Worm (Caenorhabditis elegans) whole organism, L4 larva: ENCODE data around the gene ckb-1.

Experiments
- T20F7.1 ChIP-seq: fragments of 200-800 bp; sonication (Bioruptor generic); optimal IDR thresholded peaks from 2 replicates; lab custom pipeline; 2018; ENCODE audit warnings: mild to moderate bottlenecking, missing genetic modification characterization, missing compliant biosample characterization
- Y48G9A.11 ChIP-seq: fragments of 200-800 bp; sonication (Bioruptor generic); IDR thresholded peaks from 2 replicates; pipeline ENCODE4 v1.3.6; 2022; ENCODE audit warnings: missing genetic modification reagents, missing genetic modification characterization, missing compliant biosample characterization
- Y5F2A.4 ChIP-seq: fragments of 200-800 bp; sonication (Bioruptor generic); optimal IDR thresholded peaks from 2 replicates; lab custom pipeline; 2018; ENCODE audit warnings: mild to moderate bottlenecking, missing genetic modification characterization, missing compliant biosample characterization
- ZK337.2 ChIP-seq: fragments of 200-800 bp; sonication (Bioruptor generic); IDR thresholded peaks from 2 replicates; pipeline ENCODE4 v1.3.6; 2022; ENCODE audit warnings: missing genetic modification reagents, missing genetic modification characterization, missing compliant biosample characterization
- ZK546.5 ChIP-seq, 2 experiments: sonication (generic microtip); optimal IDR thresholded peaks; 2 replicates each; lab custom pipeline; 2017; ENCODE audit warnings: missing biosample characterization in 2 of 2, missing genetic modification characterization in 2 of 2
- aha-1 ChIP-seq: fragments of 150-350 bp; peaks from one replicate; lab custom pipeline; 2014; ENCODE audit warnings: missing biosample characterization, missing genetic modification characterization
- ama-1 ChIP-seq: fragments of 150-350 bp; optimal IDR thresholded peaks from 2 replicates; lab custom pipeline; 2014; ENCODE audit warnings: inconsistent platforms, mixed read lengths
- ceh-28 ChIP-seq: fragments of 150-350 bp; optimal IDR thresholded peaks from 2 replicates; lab custom pipeline; 2014; ENCODE audit warnings: missing biosample characterization, missing genetic modification reagents, missing genetic modification characterization
- ceh-32 ChIP-seq: sonication (generic microtip); optimal IDR thresholded peaks from 2 replicates; lab custom pipeline; 2016; ENCODE audit warnings: mild to moderate bottlenecking, missing genetic modification characterization, missing compliant biosample characterization; ENCODE audit not compliant: poor library complexity
- daf-16 ChIP-seq, 3 experiments: sonication (generic microtip); optimal IDR thresholded peaks; 2 replicates each; lab custom pipeline; 2016 to 2017; ENCODE audit warnings: missing genetic modification characterization in 3 of 3, missing genetic modification reagents in 3 of 3, mild to moderate bottlenecking in 2 of 3, missing compliant biosample characterization in 2 of 3, missing biosample characterization in 1 of 3, moderate library complexity in 1 of 3
- dmd-8 ChIP-seq: fragments of 200-800 bp; sonication (Bioruptor generic); IDR thresholded peaks from 2 replicates; pipeline ENCODE4 v1.3.6; 2022; ENCODE audit warnings: missing genetic modification characterization, missing compliant biosample characterization
- duxl-1 ChIP-seq: sonication (generic microtip); optimal IDR thresholded peaks from 2 replicates; lab custom pipeline; 2016; ENCODE audit warnings: mild to moderate bottlenecking, missing genetic modification characterization, moderate library complexity, missing compliant biosample characterization; ENCODE audit not compliant: poor library complexity
- hif-1 ChIP-seq, 2 experiments: sonication (generic microtip); optimal IDR thresholded peaks; 2 replicates each; lab custom pipeline; 2016 to 2017; ENCODE audit warnings: missing compliant biosample characterization in 2 of 2, missing genetic modification characterization in 2 of 2, missing genetic modification reagents in 2 of 2, missing genotype in 2 of 2, mild to moderate bottlenecking in 1 of 2
- hmg-1.1 ChIP-seq: fragments of 200-800 bp; sonication (Bioruptor generic); IDR thresholded peaks from 2 replicates; pipeline ENCODE4 v1.3.6; 2022; ENCODE audit warnings: missing genetic modification reagents, missing genetic modification characterization, missing compliant biosample characterization
- lin-29 ChIP-seq: fragments of 200-800 bp; sonication (Bioruptor generic); IDR thresholded peaks from 2 replicates; pipeline ENCODE4 v1.3.6; 2022; ENCODE audit warnings: missing genetic modification reagents, missing genetic modification characterization, missing compliant biosample characterization
- madf-9 ChIP-seq: fragments of 200-800 bp; sonication (Bioruptor generic); conservative IDR thresholded peaks from 2 replicates; pipeline ENCODE4 v1.3.6; 2022; ENCODE audit warnings: missing genetic modification reagents, missing genetic modification characterization, missing compliant biosample characterization
- mdt-29 ChIP-seq: fragments of 200-800 bp; sonication (Bioruptor generic); IDR thresholded peaks from 2 replicates; pipeline ENCODE4 v1.3.6; 2022; ENCODE audit warnings: missing genetic modification reagents, missing genetic modification characterization, missing compliant biosample characterization
- mes-2 ChIP-seq: sonication (generic microtip); optimal IDR thresholded peaks from 2 replicates; lab custom pipeline; 2016; ENCODE audit warnings: missing genotype, mild to moderate bottlenecking, missing genetic modification characterization, missing compliant biosample characterization; ENCODE audit not compliant: poor library complexity, severe bottlenecking
- mxl-3 ChIP-seq: fragments of 200-800 bp; sonication (Bioruptor generic); optimal IDR thresholded peaks from 2 replicates; lab custom pipeline; 2018; ENCODE audit warnings: mild to moderate bottlenecking, missing genetic modification characterization, missing compliant biosample characterization
- nhr-102 ChIP-seq: sonication (generic microtip); optimal IDR thresholded peaks from 2 replicates; lab custom pipeline; 2016; ENCODE audit warnings: mild to moderate bottlenecking, missing genetic modification characterization, moderate library complexity, missing compliant biosample characterization
- nhr-11 ChIP-seq: fragments of 150-350 bp; optimal IDR thresholded peaks from 2 replicates; lab custom pipeline; 2014; ENCODE audit warnings: missing biosample characterization, missing genetic modification characterization
- nhr-111 ChIP-seq: fragments of 200-800 bp; sonication (Bioruptor generic); optimal IDR thresholded peaks from 2 replicates; lab custom pipeline; 2018; ENCODE audit warnings: mild to moderate bottlenecking, missing genetic modification characterization, missing compliant biosample characterization
- nhr-42 ChIP-seq: fragments of 200-800 bp; sonication (Bioruptor generic); IDR thresholded peaks from 2 replicates; pipeline ENCODE4 v1.3.6; 2022; ENCODE audit warnings: missing genetic modification characterization, missing compliant biosample characterization
- nhr-6 ChIP-seq: fragments of 150-350 bp; optimal IDR thresholded peaks from 2 replicates; lab custom pipeline; 2014; ENCODE audit warnings: missing biosample characterization, missing genetic modification characterization
- nhr-76 ChIP-seq: fragments of 150-350 bp; optimal IDR thresholded peaks from 2 replicates; lab custom pipeline; 2014; ENCODE audit warnings: missing biosample characterization, missing genetic modification characterization
- set-16 ChIP-seq: fragments of 200-800 bp; sonication (Bioruptor generic); IDR thresholded peaks from 2 replicates; pipeline ENCODE4 v1.3.6; 2022; ENCODE audit warnings: missing genetic modification reagents, missing genetic modification characterization, missing compliant biosample characterization
- snpc-4 ChIP-seq: fragments of 150-350 bp; optimal IDR thresholded peaks from 2 replicates; lab custom pipeline; 2014; ENCODE audit warnings: missing biosample characterization, missing genetic modification characterization
- spr-1 ChIP-seq: sonication (generic microtip); optimal IDR thresholded peaks from 2 replicates; lab custom pipeline; 2016; ENCODE audit warnings: mild to moderate bottlenecking, missing genetic modification characterization, missing compliant biosample characterization
- zfp-3 ChIP-seq: fragments of 200-800 bp; sonication (Bioruptor generic); conservative IDR thresholded peaks from 2 replicates; pipeline ENCODE4 v1.3.6; 2022; ENCODE audit warnings: missing genetic modification reagents, missing genetic modification characterization, missing compliant biosample characterization
- ztf-11 ChIP-seq: fragments of 150-350 bp; optimal IDR thresholded peaks from 2 replicates; lab custom pipeline; 2014; ENCODE audit warnings: missing biosample characterization, missing genetic modification characterization
- ztf-7 ChIP-seq: fragments of 150-350 bp; optimal IDR thresholded peaks from 2 replicates; lab custom pipeline; 2014; ENCODE audit warnings: missing biosample characterization, missing genetic modification characterization

The ckb-1 gene

DNA sequence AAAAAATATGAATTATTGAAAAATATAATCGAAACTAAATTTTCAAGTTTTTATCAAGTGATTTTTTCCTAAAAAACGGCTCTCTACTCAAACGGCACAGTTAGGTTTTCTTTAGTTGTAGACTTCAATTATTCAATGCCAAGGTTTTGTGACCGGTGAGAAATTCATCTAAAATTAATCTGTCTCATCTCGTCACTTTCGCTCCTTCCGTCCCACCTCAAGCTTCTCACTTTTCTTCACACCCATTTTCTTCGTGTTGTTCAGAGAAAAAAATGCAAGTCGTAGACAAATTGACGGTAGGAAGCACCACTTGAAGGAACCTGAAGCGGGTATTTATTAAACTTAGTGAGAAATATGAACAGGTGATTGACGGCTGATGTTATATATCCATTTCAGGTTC, 26.2 kb downstream of the ckb-1 start:
- TF ChIP-seq lin-29 (GFP tag; lab: Robert Waterston, UW), result no peak
- TF ChIP-seq snpc-4 (tag; lab: Kevin White, UChicago), result no peak
- no peak for TF ChIP-seq T20F7.1 (GFP tag; lab: Kevin White, UChicago)
- TF ChIP-seq ceh-32 (tag; lab: Kevin White, UChicago), result no peak
- TF ChIP-seq set-16 (GFP tag; lab: Robert Waterston, UW), result no peak
- no peak for TF ChIP-seq duxl-1
- no peak for TF ChIP-seq nhr-102
- no peak for TF ChIP-seq nhr-76
- TF ChIP-seq Y48G9A.11 (GFP tag; lab: Robert Waterston, UW), result no peak
- no peak for TF ChIP-seq nhr-111 (GFP tag; lab: Kevin White, UChicago)
- TF ChIP-seq zfp-3 (GFP tag; lab: Robert Waterston, UW), result no peak
- no peak for TF ChIP-seq Y5F2A.4 (GFP tag; lab: Kevin White, UChicago)
- TF ChIP-seq hif-1 (tag; optimal IDR thresholded peaks at IDR 0.05; lab: Kevin White, UChicago), result no peak
- TF ChIP-seq nhr-6, result no peak
- no peak for TF ChIP-seq ztf-7 (tag; lab: Kevin White, UChicago)
- TF ChIP-seq mes-2 (tag; lab: Kevin White, UChicago), result no peak
- no peak for TF ChIP-seq daf-16 (GFP tag; optimal IDR thresholded peaks at IDR 0.05; lab: Kevin White, UChicago)
- no peak for TF ChIP-seq daf-16 (tag; optimal IDR thresholded peaks at IDR 0.05; lab: Kevin White, UChicago)
- TF ChIP-seq ceh-28 (tag; lab: Kevin White, UChicago), result no peak
- no peak for TF ChIP-seq hmg-1.1 (GFP tag; lab: Robert Waterston, UW)

- TF ChIP-seq aha-1 (tag; lab: Kevin White, UChicago) (peak; percentile 38), nhr-42 (GFP tag; lab: Robert Waterston, UW) (no peak)
Observed at ce11 chrIII:4391938-4392337, 26.9 kb downstream of the ckb-1 start.

ce11 chrIII:4394496-4394895, 29.4 kb downstream of the ckb-1 start, which contains the start of gene R07E5.4:
TSS of gene R07E5.4 (plus strand) at chrIII:4394796.
- no peak for TF ChIP-seq ZK337.2 (GFP tag; lab: Robert Waterston, UW)
- TF ChIP-seq madf-9 (GFP tag; lab: Robert Waterston, UW), result no peak
- TF ChIP-seq ama-1, result no peak
- TF ChIP-seq Y5F2A.4 (GFP tag; lab: Kevin White, UChicago), result no peak
- no peak for TF ChIP-seq ztf-11

DNA sequence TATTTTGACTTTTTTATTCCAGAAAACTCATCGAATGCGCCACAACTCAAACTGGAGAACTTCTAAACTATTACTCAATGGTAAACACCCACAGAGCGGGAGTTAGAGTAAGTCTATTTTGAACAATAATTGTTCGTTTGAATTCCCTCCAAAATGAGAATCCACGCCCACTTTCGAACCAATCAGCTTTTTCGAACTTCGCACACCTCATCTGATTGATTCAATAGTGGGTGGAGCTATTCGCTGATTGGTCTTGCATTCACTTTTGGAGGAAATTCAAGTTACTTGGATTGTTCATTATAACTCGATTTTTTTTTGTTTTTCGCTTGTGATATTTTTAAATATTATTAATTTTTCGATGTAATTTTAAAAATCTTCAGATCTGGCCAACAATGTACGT, 30.8 kb downstream of the ckb-1 start:
- TF ChIP-seq ztf-11 (no peak), mdt-29 (no peak), ZK337.2 (GFP tag; lab: Robert Waterston, UW) (no peak), mxl-3 (GFP tag; lab: Kevin White, UChicago) (no peak)

DNA sequence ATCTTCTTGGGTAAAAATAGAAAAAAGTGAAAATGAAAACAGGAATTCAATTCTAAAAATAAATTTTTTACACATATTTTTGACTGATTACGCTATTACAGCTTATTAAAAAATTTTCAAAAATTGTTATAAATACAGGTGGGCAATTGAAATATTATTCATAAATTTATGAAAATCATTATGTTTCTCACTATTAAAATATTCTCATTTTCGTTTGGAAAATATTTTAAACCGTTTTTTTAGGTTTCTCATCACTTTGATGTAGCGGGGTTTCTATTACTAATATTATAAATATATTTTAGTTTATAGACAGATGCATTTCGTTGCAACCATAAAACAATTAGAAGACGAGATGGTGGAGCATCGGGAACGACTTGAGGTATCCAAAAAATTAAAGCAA, 32.0 kb downstream of the ckb-1 start, which contains the start of gene R07E5.5:
Gene R07E5.5, plus strand, starts transcription at position 301 of the 400 bp plus-strand sequence.
- TF ChIP-seq nhr-42 (GFP tag; lab: Robert Waterston, UW) (no peak), duxl-1 (no peak)

ce11 chrIII:4398463-4398862, 33.4 kb downstream of the ckb-1 start, which contains the start of gene R07E5.6:
TSS of gene R07E5.6 (plus strand) at chrIII:4398763.
- TF ChIP-seq dmd-8, result no peak
- peak; percentile 51 for TF ChIP-seq ceh-28 (tag; lab: Kevin White, UChicago)
- TF ChIP-seq spr-1 (tag; lab: Kevin White, UChicago), result no peak

- TF ChIP-seq ZK546.5 (tag; optimal IDR thresholded peaks at IDR 0.05; lab: Kevin White, UChicago), result no peak
- no peak for TF ChIP-seq nhr-11 (tag; lab: Kevin White, UChicago)
Observed at ce11 chrIII:4401142-4401541, 36.1 kb downstream of the ckb-1 start, which contains the start of gene R07E5.15. TSS of gene R07E5.15 (plus strand) at chrIII:4401442.
